Fruit fly (Drosophila melanogaster) whole organism, embryonic: Measurements from ENCODE around the gene RAF2.
A peak's percentile ranks its signal among the peaks of the same experiment; 100 is the strongest.

Source experiments
- Atf6 ChIP-seq: fragments of 200-800 bp; sonication (Bioruptor generic); IDR thresholded peaks from 2 replicates; pipeline ENCODE4 v1.3.6; 2022; ENCODE audit warnings: missing biosample characterization, missing genetic modification characterization
- B-H2 ChIP-seq: fragments of 200-800 bp; sonication (Bioruptor generic); optimal IDR thresholded peaks from 2 replicates; lab custom pipeline; 2018; ENCODE audit warnings: missing biosample characterization, mild to moderate bottlenecking, missing genetic modification characterization
- Bteb2 ChIP-seq: fragments of 200-800 bp; sonication (Bioruptor generic); optimal IDR thresholded peaks from 2 replicates; lab custom pipeline; 2016; ENCODE audit warnings: missing biosample characterization, missing genetic modification characterization
- CG10321 ChIP-seq: fragments of 200-800 bp; sonication (Bioruptor generic); IDR thresholded peaks from 2 replicates; pipeline ENCODE4 v1.3.6; 2022; ENCODE audit warnings: missing biosample characterization, missing genetic modification characterization
- CG10959 ChIP-seq: fragments of 200-800 bp; sonication (Bioruptor generic); IDR thresholded peaks from 2 replicates; pipeline ENCODE4 v1.3.6; 2022; ENCODE audit warnings: missing biosample characterization, missing genetic modification characterization
- CG11093 ChIP-seq: fragments of 200-800 bp; sonication (Bioruptor generic); IDR thresholded peaks from 3 replicates; pipeline ENCODE4 v1.3.6; 2022; ENCODE audit warnings: missing biosample characterization, missing genetic modification characterization
- CG11456 ChIP-seq: fragments of 200-800 bp; sonication (Bioruptor generic); IDR thresholded peaks from 3 replicates; pipeline ENCODE4 v1.3.6; 2022; ENCODE audit warnings: missing biosample characterization, missing genetic modification characterization
- CG13296 ChIP-seq: fragments of 200-800 bp; sonication (Bioruptor generic); optimal IDR thresholded peaks from 3 replicates; lab custom pipeline; 2018; ENCODE audit warnings: missing biosample characterization, mild to moderate bottlenecking, missing genetic modification characterization
- CG14667 ChIP-seq: fragments of 200-800 bp; sonication (Bioruptor generic); IDR thresholded peaks from 2 replicates; pipeline ENCODE4 v1.3.6; 2022; ENCODE audit warnings: missing biosample characterization, missing genetic modification characterization
- CG14860 ChIP-seq: fragments of 200-800 bp; sonication (Bioruptor generic); IDR thresholded peaks from 3 replicates; pipeline ENCODE4 v1.3.6; 2022; ENCODE audit warnings: missing biosample characterization, missing genetic modification characterization; ENCODE audit not compliant: partially characterized antibody
- CG17186 ChIP-seq: fragments of 200-800 bp; sonication (Bioruptor generic); optimal IDR thresholded peaks from 3 replicates; lab custom pipeline; 2017; ENCODE audit warnings: missing biosample characterization, missing genetic modification reagents, missing genetic modification characterization
- CG17359 ChIP-seq: fragments of 200-800 bp; sonication (Bioruptor generic); optimal IDR thresholded peaks from 3 replicates; lab custom pipeline; 2018; ENCODE audit warnings: missing biosample characterization, mild to moderate bottlenecking, missing genetic modification characterization, moderate library complexity
- CG17361 ChIP-seq: fragments of 200-800 bp; sonication (Bioruptor generic); IDR thresholded peaks from 3 replicates; pipeline ENCODE4 v1.3.6; 2022; ENCODE audit warnings: missing biosample characterization, missing genetic modification characterization
- CG2875 ChIP-seq: fragments of 200-800 bp; sonication (Bioruptor generic); optimal IDR thresholded peaks from 2 replicates; lab custom pipeline; 2017; ENCODE audit warnings: missing biosample characterization, mild to moderate bottlenecking, missing genetic modification characterization, missing genetic modification reagents
- CG30020 ChIP-seq: fragments of 200-800 bp; optimal IDR thresholded peaks from 2 replicates; lab custom pipeline; 2019; ENCODE audit warnings: missing biosample characterization, mild to moderate bottlenecking, missing genetic modification characterization, moderate library complexity
- CG3163 ChIP-seq: fragments of 200-800 bp; sonication (Bioruptor generic); optimal IDR thresholded peaks from 3 replicates; lab custom pipeline; 2016; ENCODE audit warnings: missing biosample characterization, missing genetic modification characterization
- CG32772 ChIP-seq: fragments of 200-800 bp; sonication (Bioruptor generic); IDR thresholded peaks from 2 replicates; pipeline ENCODE4 v1.3.6; 2022; ENCODE audit warnings: missing biosample characterization, missing genetic modification characterization
- CG3847 ChIP-seq: fragments of 200-800 bp; sonication (Bioruptor generic); IDR thresholded peaks from 2 replicates; pipeline ENCODE4 v1.3.6; 2022; ENCODE audit warnings: missing biosample characterization, missing genetic modification characterization
- CG7786 ChIP-seq: fragments of 200-800 bp; sonication (Bioruptor generic); optimal IDR thresholded peaks from 2 replicates; lab custom pipeline; 2016; ENCODE audit warnings: missing biosample characterization, missing genetic modification characterization
- CG7928 ChIP-seq: fragments of 200-800 bp; sonication (Bioruptor generic); optimal IDR thresholded peaks from 2 replicates; lab custom pipeline; 2017; ENCODE audit warnings: missing biosample characterization, mild to moderate bottlenecking, missing genetic modification characterization
- CG8089 ChIP-seq: fragments of 200-800 bp; sonication (Bioruptor generic); optimal IDR thresholded peaks from 3 replicates; lab custom pipeline; 2016; ENCODE audit warnings: missing biosample characterization, missing genetic modification characterization
- CG9876 ChIP-seq: fragments of 200-800 bp; sonication (Bioruptor generic); optimal IDR thresholded peaks from 2 replicates; lab custom pipeline; 2016; ENCODE audit warnings: missing biosample characterization, missing genetic modification characterization
- D ChIP-seq, 2 experiments: fragments of 200-800 bp in 1 of 2; fragments of >200 bp in 1 of 2; sonication (Bioruptor generic) in 1 of 2; optimal IDR thresholded peaks; 2 replicates in 1 of 2; 3 replicates in 1 of 2; lab custom pipeline; 2017; ENCODE audit warnings: mild to moderate bottlenecking in 1 of 2, missing biosample characterization in 1 of 2, missing genetic modification characterization in 1 of 2, missing genetic modification reagents in 1 of 2
- Dad ChIP-seq: fragments of 200-800 bp; sonication (Bioruptor generic); optimal IDR thresholded peaks from 3 replicates; lab custom pipeline; 2016; ENCODE audit warnings: missing biosample characterization, missing genetic modification characterization
- Deaf1 ChIP-seq: fragments of 200-800 bp; optimal IDR thresholded peaks from 3 replicates; lab custom pipeline; 2019; ENCODE audit warnings: missing biosample characterization, mild to moderate bottlenecking, missing genetic modification characterization, moderate library complexity
- Dip2 ChIP-seq: fragments of 200-800 bp; sonication (Bioruptor generic); IDR thresholded peaks from 2 replicates; pipeline ENCODE4 v1.3.6; 2022; ENCODE audit warnings: missing biosample characterization, missing genetic modification characterization
- Sin3A ChIP-seq: fragments of >200 bp; optimal IDR thresholded peaks from 2 replicates; lab custom pipeline; 2018
- Sox100B ChIP-seq: fragments of 200-800 bp; sonication (Bioruptor generic); optimal IDR thresholded peaks from 3 replicates; lab custom pipeline; 2018; ENCODE audit warnings: missing biosample characterization, mild to moderate bottlenecking, missing genetic modification characterization
- Ssrp ChIP-seq: fragments of 200-800 bp; sonication (Bioruptor generic); optimal IDR thresholded peaks from 2 replicates; lab custom pipeline; 2018; ENCODE audit warnings: missing biosample characterization, mild to moderate bottlenecking, missing genetic modification characterization, moderate library complexity
- Tbp ChIP-seq: fragments of >200 bp; optimal IDR thresholded peaks from 2 replicates; lab custom pipeline; 2018; ENCODE audit warnings: missing biosample characterization, missing genetic modification characterization
- al ChIP-seq: fragments of 200-800 bp; sonication (Bioruptor generic); IDR thresholded peaks from 2 replicates; pipeline ENCODE4 v1.3.6; 2022; ENCODE audit warnings: missing biosample characterization, missing genetic modification characterization
- bigmax ChIP-seq: fragments of 200-800 bp; sonication (Bioruptor generic); optimal IDR thresholded peaks from 2 replicates; lab custom pipeline; 2018; ENCODE audit warnings: missing biosample characterization, mild to moderate bottlenecking, missing genetic modification characterization
- da ChIP-seq: fragments of 200-800 bp; sonication (Bioruptor generic); optimal IDR thresholded peaks from 2 replicates; lab custom pipeline; 2016; ENCODE audit warnings: missing biosample characterization, missing genetic modification characterization
- dan ChIP-seq: fragments of 200-800 bp; sonication (Bioruptor generic); IDR thresholded peaks from 2 replicates; pipeline ENCODE4 v1.3.6; 2022; ENCODE audit warnings: missing biosample characterization, missing genetic modification characterization
- ewg ChIP-seq: fragments of 200-800 bp; sonication (Bioruptor generic); optimal IDR thresholded peaks from 3 replicates; lab custom pipeline; 2017; ENCODE audit warnings: mild to moderate bottlenecking, missing biosample characterization, missing genetic modification reagents, missing genetic modification characterization
- exex ChIP-seq: fragments of 200-800 bp; sonication (Bioruptor generic); optimal IDR thresholded peaks from 4 replicates; lab custom pipeline; 2018; ENCODE audit warnings: missing biosample characterization, mild to moderate bottlenecking, missing genetic modification characterization, moderate library complexity
- gsb ChIP-seq: fragments of 200-800 bp; sonication (Bioruptor generic); IDR thresholded peaks from 2 replicates; pipeline ENCODE4 v1.3.6; 2022; ENCODE audit warnings: missing biosample characterization, missing genetic modification characterization
- her ChIP-seq: fragments of 200-800 bp; sonication (Bioruptor generic); optimal IDR thresholded peaks from 2 replicates; lab custom pipeline; 2016; ENCODE audit warnings: missing biosample characterization, missing genetic modification characterization
- kay ChIP-seq: fragments of 200-800 bp; sonication (Bioruptor generic); optimal IDR thresholded peaks from 2 replicates; lab custom pipeline; 2016; ENCODE audit warnings: missing biosample characterization, missing genetic modification characterization
- ken ChIP-seq: fragments of 200-800 bp; sonication (Bioruptor generic); IDR thresholded peaks from 3 replicates; pipeline ENCODE4 v1.3.6; 2022; ENCODE audit warnings: missing biosample characterization, missing genetic modification characterization
- kni ChIP-seq: fragments of 200-800 bp; sonication (Bioruptor generic); optimal IDR thresholded peaks from 3 replicates; lab custom pipeline; 2017; ENCODE audit warnings: mild to moderate bottlenecking, missing biosample characterization, missing genetic modification reagents, missing genetic modification characterization
- maf-S ChIP-seq: fragments of 200-800 bp; sonication (Bioruptor generic); optimal IDR thresholded peaks from 2 replicates; lab custom pipeline; 2016; ENCODE audit warnings: missing biosample characterization, missing genetic modification characterization
- mld ChIP-seq: fragments of 200-800 bp; sonication (Bioruptor generic); IDR thresholded peaks from 3 replicates; pipeline ENCODE4 v1.3.6; 2022; ENCODE audit warnings: missing biosample characterization, missing genetic modification characterization; ENCODE audit not compliant: partially characterized antibody
- pan ChIP-seq, 4 experiments: fragments of >200 bp in 3 of 4; fragments of 200-800 bp in 1 of 4; sonication (Bioruptor generic) in 1 of 4; optimal IDR thresholded peaks in 3 of 4; IDR thresholded peaks in 1 of 4; 2 replicates each; pipeline versions ENCODE4 v1.3.6 to Lab custom; 2017 to 2022; ENCODE audit warnings: missing biosample characterization in 2 of 4, missing genetic modification characterization in 2 of 4, mixed read lengths in 1 of 4
- peb ChIP-seq: fragments of 200-800 bp; sonication (Bioruptor generic); IDR thresholded peaks from 2 replicates; pipeline ENCODE4 v1.3.6; 2022; ENCODE audit warnings: missing biosample characterization, missing genetic modification characterization
- pzg ChIP-seq: fragments of 200-800 bp; sonication (Bioruptor generic); optimal IDR thresholded peaks from 3 replicates; lab custom pipeline; 2018; ENCODE audit warnings: missing biosample characterization, mild to moderate bottlenecking, missing genetic modification characterization, moderate library complexity
- shn ChIP-seq: fragments of 200-800 bp; sonication (Bioruptor generic); optimal IDR thresholded peaks from 3 replicates; lab custom pipeline; 2016; ENCODE audit warnings: missing biosample characterization, missing genetic modification characterization
- sna ChIP-seq: fragments of 200-800 bp; sonication (Bioruptor generic); IDR thresholded peaks from 2 replicates; pipeline ENCODE4 v1.3.6; 2022; ENCODE audit warnings: missing biosample characterization, missing genetic modification characterization; ENCODE audit not compliant: partially characterized antibody
- twi ChIP-seq: fragments of 200-800 bp; optimal IDR thresholded peaks from 2 replicates; lab custom pipeline; 2019; ENCODE audit warnings: missing biosample characterization, mild to moderate bottlenecking, missing genetic modification characterization, moderate library complexity
- yki ChIP-seq: fragments of >200 bp; optimal IDR thresholded peaks from 3 replicates; lab custom pipeline; 2018

The RAF2 gene

dm6 chr3L:16412394-16412950 is 26.3 kb downstream of the RAF2 start, which contains the start of gene Serinc (continued):
- peak; percentile 65 for TF ChIP-seq CG11456 (GFP tag; lab: Robert Waterston, UW)
- TF ChIP-seq Deaf1 (tag; lab: Kevin White, UChicago): no peak
- TF ChIP-seq CG14860 (GFP tag; lab: Robert Waterston, UW): peak; percentile 97
- TF ChIP-seq CG17359 (tag; lab: Kevin White, UChicago): peak; percentile 55
- TF ChIP-seq dan (GFP tag; lab: Robert Waterston, UW): no peak
- no peak for TF ChIP-seq kay
- no peak for TF ChIP-seq ken (GFP tag; lab: Robert Waterston, UW)
- TF ChIP-seq sna (GFP tag; lab: Robert Waterston, UW): peak; percentile 98
- TF ChIP-seq kni (GFP tag; lab: Kevin White, UChicago): peak; percentile 24
- peak; percentile 50 for TF ChIP-seq maf-S (GFP tag; lab: Kevin White, UChicago)
- peak; percentile 35 for TF ChIP-seq CG13296 (GFP tag; lab: Kevin White, UChicago)
- TF ChIP-seq mld (GFP tag; lab: Robert Waterston, UW): peak; percentile 95
- TF ChIP-seq shn (GFP tag; lab: Kevin White, UChicago): peak; percentile 46
- TF ChIP-seq Dip2 (GFP tag; lab: Robert Waterston, UW): no peak
- no peak for TF ChIP-seq Tbp (GFP tag; lab: Kevin White, UChicago)
- TF ChIP-seq her (GFP tag; lab: Kevin White, UChicago): no peak
- peak; percentile 69 for TF ChIP-seq Dad (GFP tag; lab: Kevin White, UChicago)
- no peak for TF ChIP-seq CG11093 (GFP tag; lab: Robert Waterston, UW)
- peak; percentile 35 for TF ChIP-seq CG7928 (GFP tag; lab: Kevin White, UChicago)
- peak; percentile 46 for TF ChIP-seq twi (tag; lab: Kevin White, UChicago)
- TF ChIP-seq pan (optimal IDR thresholded peaks at IDR 0.05; lab: Kevin White, UChicago): no peak
- no peak for TF ChIP-seq pan (GFP tag; optimal IDR thresholded peaks at IDR 0.05 in 1 of 2, IDR thresholded peaks at IDR 0.05 in 1 of 2)
- TF ChIP-seq B-H2 (GFP tag; lab: Kevin White, UChicago): peak; percentile 59
- TF ChIP-seq ewg (GFP tag; lab: Kevin White, UChicago): peak; percentile 39
- TF ChIP-seq Bteb2 (GFP tag; lab: Kevin White, UChicago): peak; percentile 40
- TF ChIP-seq al: 0 out of 2 replicates have a peak, but pooled peaks have one; percentile 34
- no peak for TF ChIP-seq CG9876 (GFP tag; lab: Kevin White, UChicago)
- no peak for TF ChIP-seq Sox100B (GFP tag; lab: Kevin White, UChicago)
- peak; percentile 27 for TF ChIP-seq CG2875
- no peak for TF ChIP-seq yki (lab: Kevin White, UChicago)
- TF ChIP-seq D (optimal IDR thresholded peaks at IDR 0.05; lab: Kevin White, UChicago): no peak
- peak; percentile 33 for TF ChIP-seq D (GFP tag; optimal IDR thresholded peaks at IDR 0.05; lab: Kevin White, UChicago)
- no peak for TF ChIP-seq peb (GFP tag; lab: Robert Waterston, UW)
- no peak for TF ChIP-seq bigmax
- peak; percentile 25 for TF ChIP-seq CG3163
- peak; percentile 65; the same call in 2 of the 3 replicates for TF ChIP-seq CG17361 (GFP tag; lab: Robert Waterston, UW)
- no peak for TF ChIP-seq CG7786 (GFP tag; lab: Kevin White, UChicago)
- peak; percentile 71 for TF ChIP-seq pzg (GFP tag; lab: Kevin White, UChicago)
- TF ChIP-seq exex (tag; lab: Kevin White, UChicago): peak; percentile 15
- peak; percentile 27 for TF ChIP-seq Ssrp
- 0 out of 2 replicates have a peak, but pooled peaks have one; percentile 21 for TF ChIP-seq CG14667 (GFP tag; lab: Robert Waterston, UW)
- peak; percentile 36 for TF ChIP-seq CG8089 (GFP tag; lab: Kevin White, UChicago)
- TF ChIP-seq CG3847 (GFP tag; lab: Robert Waterston, UW): peak; percentile 75
- TF ChIP-seq gsb: no peak
- TF ChIP-seq CG32772 (GFP tag; lab: Robert Waterston, UW): peak; percentile 41; the same call in 1 of the 2 replicates
- no peak for TF ChIP-seq CG10321 (GFP tag; lab: Robert Waterston, UW)
- TF ChIP-seq CG30020 (tag; lab: Kevin White, UChicago): peak; percentile 71
- TF ChIP-seq Atf6: 0 out of 2 replicates have a peak, but pooled peaks have one; percentile 9
- no peak for TF ChIP-seq da (GFP tag; lab: Kevin White, UChicago)
- TF ChIP-seq CG10959 (GFP tag; lab: Robert Waterston, UW): no peak
- TF ChIP-seq Sin3A (lab: Kevin White, UChicago): peak; percentile 22
- TF ChIP-seq CG17186 (GFP tag; lab: Kevin White, UChicago): peak; percentile 66
